Fruit fly (Drosophila melanogaster) whole organism, wandering third instar larva: ENCODE data around the gene CG13887.

ENCODE experiments used
- Rel ChIP-seq, 2 experiments: fragments of 200-800 bp; sonication (Bioruptor generic) in 1 of 2; optimal IDR thresholded peaks; 2 replicates in 1 of 2; 3 replicates in 1 of 2; lab custom pipeline; 2016 to 2019; ENCODE audit warnings: mild to moderate bottlenecking in 2 of 2, missing biosample characterization in 2 of 2, missing genetic modification characterization in 2 of 2, moderate library complexity in 1 of 2
- Sp1 ChIP-seq: fragments of 200-800 bp; sonication (Bioruptor generic); optimal IDR thresholded peaks from 3 replicates; lab custom pipeline; 2019; ENCODE audit warnings: missing biosample characterization, mild to moderate bottlenecking, missing genetic modification characterization, moderate library complexity
- Vsx2 ChIP-seq: fragments of 200-300, 225-300 bp; sonication (Bioruptor generic); optimal IDR thresholded peaks from 2 replicates; lab custom pipeline; 2018; ENCODE audit warnings: missing biosample characterization, missing genetic modification characterization; ENCODE audit not compliant: partially characterized antibody
- brk ChIP-seq: fragments of 200-800 bp; sonication (Bioruptor generic); optimal IDR thresholded peaks from 2 replicates; lab custom pipeline; 2016; ENCODE audit warnings: missing biosample characterization, mild to moderate bottlenecking, missing genetic modification characterization
- dmrt93B ChIP-seq: fragments of 200-800 bp; sonication (Bioruptor generic); optimal IDR thresholded peaks from 2 replicates; lab custom pipeline; 2018; ENCODE audit warnings: missing biosample characterization, mild to moderate bottlenecking, missing genetic modification characterization
- ey ChIP-seq: fragments of 200-800 bp; sonication (Bioruptor generic); optimal IDR thresholded peaks from 2 replicates; lab custom pipeline; 2016; ENCODE audit warnings: missing biosample characterization, missing genetic modification characterization
- foxo ChIP-seq, 2 experiments: fragments of 200-800 bp; sonication (Bioruptor generic); optimal IDR thresholded peaks; 2 replicates in 1 of 2; 3 replicates in 1 of 2; lab custom pipeline; 2016 to 2017; ENCODE audit warnings: missing biosample characterization in 2 of 2, missing genetic modification characterization in 2 of 2
- fru ChIP-seq: fragments of 200-800 bp; sonication (Bioruptor generic); optimal IDR thresholded peaks from 3 replicates; lab custom pipeline; 2016; ENCODE audit warnings: missing biosample characterization, mild to moderate bottlenecking, missing genetic modification characterization
- h ChIP-seq: fragments of 200-800 bp; sonication (Bioruptor generic); optimal IDR thresholded peaks from 3 replicates; lab custom pipeline; 2016; ENCODE audit warnings: missing biosample characterization, mild to moderate bottlenecking, missing genetic modification characterization
- pan ChIP-seq: fragments of >200 bp; optimal IDR thresholded peaks from 2 replicates; lab custom pipeline; 2017
- sage ChIP-seq: fragments of 200-800 bp; sonication (Bioruptor generic); optimal IDR thresholded peaks from 2 replicates; lab custom pipeline; 2016; ENCODE audit warnings: missing biosample characterization, mild to moderate bottlenecking, missing genetic modification characterization
- tai ChIP-seq: sonication (Bioruptor generic); optimal IDR thresholded peaks from 2 replicates; lab custom pipeline; 2016; ENCODE audit warnings: missing biosample characterization, missing genetic modification characterization
- usp ChIP-seq: fragments of >200 bp; optimal IDR thresholded peaks from 2 replicates; lab custom pipeline; 2017; ENCODE audit warnings: missing biosample characterization, missing genetic modification characterization

DNA sequence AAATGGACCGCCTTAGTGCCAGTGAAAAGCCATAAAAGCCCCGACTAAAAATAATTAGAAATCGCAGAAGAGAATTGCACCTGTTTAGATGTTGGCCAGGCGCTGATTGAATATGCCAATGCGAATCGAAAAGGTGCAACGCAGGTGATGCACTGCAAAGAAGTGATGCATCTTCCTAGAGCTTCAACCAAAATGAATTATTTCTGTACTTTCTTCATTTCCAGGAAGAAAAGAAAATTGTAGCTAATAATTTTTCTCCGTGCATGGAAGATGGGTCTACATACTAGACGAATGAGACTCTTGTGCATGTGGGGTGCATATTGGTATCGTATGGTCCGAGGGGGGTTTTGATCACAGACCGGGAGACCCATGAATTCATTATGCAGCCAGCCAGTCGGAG is 48.7 kb upstream of the CG13887 start:
- TF ChIP-seq usp (GFP tag; lab: Kevin White, UChicago) (no peak), sage (GFP tag; lab: Kevin White, UChicago) (no peak), Rel (GFP tag; optimal IDR thresholded peaks at IDR 0.05; lab: Kevin White, UChicago) (no peak), Rel (tag; optimal IDR thresholded peaks at IDR 0.05; lab: Kevin White, UChicago) (no peak), tai (GFP tag; lab: Kevin White, UChicago) (no peak), brk (GFP tag; lab: Kevin White, UChicago) (no peak), Sp1 (GFP tag; lab: Kevin White, UChicago) (no peak), ey (GFP tag; lab: Kevin White, UChicago) (no peak), pan (lab: Kevin White, UChicago) (no peak), fru (no peak), foxo (GFP tag; optimal IDR thresholded peaks at IDR 0.05; lab: Kevin White, UChicago) (no peak), Vsx2 (GFP tag; lab: Kevin White, UChicago) (no peak), h (GFP tag; lab: Kevin White, UChicago) (no peak), dmrt93B (no peak)
